Worm (Caenorhabditis elegans) whole organism, L1 larva: ENCODE data around the gene D1025.1.
A peak's percentile ranks its signal among the peaks of the same experiment; 100 is the strongest.

ENCODE experiments used
- C04F5.9 ChIP-seq: sonication (generic microtip); optimal IDR thresholded peaks from 2 replicates; lab custom pipeline; 2016; ENCODE audit warnings: missing genetic modification characterization, missing compliant biosample characterization
- C16A3.4 ChIP-seq: fragments of 150-350 bp; optimal IDR thresholded peaks from 2 replicates; lab custom pipeline; 2014; ENCODE audit warnings: missing biosample characterization, missing genetic modification characterization
- F16B12.6 ChIP-seq: fragments of 150-350 bp; optimal IDR thresholded peaks from 2 replicates; lab custom pipeline; 2014; ENCODE audit warnings: missing biosample characterization, missing genetic modification characterization
- Y116A8C.19 ChIP-seq: sonication (generic microtip); optimal IDR thresholded peaks from 2 replicates; lab custom pipeline; 2016; ENCODE audit warnings: missing compliant biosample characterization, missing genetic modification characterization, borderline replicate concordance
- aha-1 ChIP-seq: fragments of 150-350 bp; optimal IDR thresholded peaks from 2 replicates; lab custom pipeline; 2014; ENCODE audit warnings: missing biosample characterization, missing genetic modification characterization
- blmp-1 ChIP-seq: fragments of 150-350 bp; optimal IDR thresholded peaks from 2 replicates; lab custom pipeline; 2014; ENCODE audit warnings: missing biosample characterization, missing genetic modification characterization
- ceh-63 ChIP-seq: fragments of 200-800 bp; sonication (Bioruptor generic); optimal IDR thresholded peaks from 2 replicates; lab custom pipeline; 2018; ENCODE audit warnings: mild to moderate bottlenecking, missing genetic modification characterization, missing compliant biosample characterization
- ceh-8 ChIP-seq: fragments of 200-800 bp; sonication (Bioruptor generic); optimal IDR thresholded peaks from 2 replicates; lab custom pipeline; 2018; ENCODE audit warnings: mild to moderate bottlenecking, missing genetic modification characterization, moderate library complexity, missing compliant biosample characterization
- ceh-82 ChIP-seq, 3 experiments: fragments of 150-350 bp in 1 of 3; sonication (generic microtip) in 2 of 3; optimal IDR thresholded peaks; 2 replicates each; lab custom pipeline; 2014 to 2017; ENCODE audit warnings: missing biosample characterization in 3 of 3, missing genetic modification characterization in 3 of 3
- ceh-90 ChIP-seq: sonication (generic microtip); optimal IDR thresholded peaks from 2 replicates; lab custom pipeline; 2016; ENCODE audit warnings: missing genetic modification characterization, missing compliant biosample characterization
- ces-1 ChIP-seq: fragments of 150-350 bp; optimal IDR thresholded peaks from 2 replicates; lab custom pipeline; 2014; ENCODE audit warnings: missing biosample characterization, missing genetic modification reagents, missing genetic modification characterization
- dpl-1 ChIP-seq, 3 experiments: fragments of 150-350 bp in 2 of 3; sonication (generic microtip) in 1 of 3; optimal IDR thresholded peaks; 2 replicates each; lab custom pipeline; 2014 to 2017; ENCODE audit warnings: missing biosample characterization in 3 of 3, missing genetic modification characterization in 3 of 3, missing genetic modification reagents in 3 of 3
- efl-1 ChIP-seq, 4 experiments: fragments of 150-350 bp; optimal IDR thresholded peaks in 3 of 4; peaks in 1 of 4; 1 replicate in 1 of 4; 2 replicates in 3 of 4; lab custom pipeline; 2014; ENCODE audit warnings: missing biosample characterization in 2 of 4, missing genetic modification characterization in 2 of 4, missing genetic modification reagents in 2 of 4
- elt-2 ChIP-seq: sonication (generic microtip); optimal IDR thresholded peaks from 2 replicates; lab custom pipeline; 2016; ENCODE audit warnings: missing genetic modification characterization, mild to moderate bottlenecking, inconsistent platforms, missing compliant biosample characterization, missing genetic modification reagents
- elt-3 ChIP-seq, 6 experiments: fragments of 150-350 bp in 1 of 6; sonication (generic microtip); optimal IDR thresholded peaks; 2 replicates each; lab custom pipeline; 2017 to 2018; ENCODE audit warnings: missing biosample characterization in 6 of 6, missing genetic modification characterization in 6 of 6, inconsistent platforms in 1 of 6
- ets-5 ChIP-seq: fragments of 200-800 bp; sonication (Bioruptor generic); IDR thresholded peaks from 2 replicates; pipeline ENCODE4 v1.3.6; 2022; ENCODE audit warnings: missing genetic modification characterization, missing compliant biosample characterization
- fkh-4 ChIP-seq: sonication (generic microtip); optimal IDR thresholded peaks from 2 replicates; lab custom pipeline; 2016; ENCODE audit warnings: missing compliant biosample characterization, missing genetic modification characterization, borderline replicate concordance
- grh-1 ChIP-seq: fragments of 200-800 bp; sonication (Bioruptor generic); IDR thresholded peaks from 2 replicates; pipeline ENCODE4 v1.3.6; 2022; ENCODE audit warnings: missing genetic modification reagents, missing genetic modification characterization, missing compliant biosample characterization
- hlh-17 ChIP-seq: fragments of 200-800 bp; sonication (Bioruptor generic); optimal IDR thresholded peaks from 2 replicates; lab custom pipeline; 2018; ENCODE audit warnings: missing genetic modification characterization, mild to moderate bottlenecking, missing compliant biosample characterization, moderate library complexity, borderline replicate concordance
- hpl-2 ChIP-seq: fragments of 150-350 bp; optimal IDR thresholded peaks from 2 replicates; lab custom pipeline; 2014; ENCODE audit warnings: missing biosample characterization, missing genetic modification reagents, missing genetic modification characterization
- irx-1 ChIP-seq: sonication (generic microtip); optimal IDR thresholded peaks from 2 replicates; lab custom pipeline; 2016; ENCODE audit warnings: missing genetic modification characterization, missing compliant biosample characterization
- isw-1 ChIP-seq: fragments of 200-800 bp; sonication (Bioruptor generic); IDR thresholded peaks from 2 replicates; pipeline ENCODE4 v1.3.6; 2022; ENCODE audit warnings: missing genetic modification characterization, missing compliant biosample characterization
- lin-14 ChIP-seq: fragments of 200-800 bp; sonication (Bioruptor generic); optimal IDR thresholded peaks from 2 replicates; lab custom pipeline; 2018; ENCODE audit warnings: mild to moderate bottlenecking, missing genetic modification characterization, moderate library complexity, missing compliant biosample characterization
- lir-3 ChIP-seq: sonication (generic microtip); optimal IDR thresholded peaks from 2 replicates; lab custom pipeline; 2016; ENCODE audit warnings: mild to moderate bottlenecking, missing genetic modification characterization, moderate library complexity, missing compliant biosample characterization; ENCODE audit not compliant: poor library complexity
- lsy-2 ChIP-seq, 2 experiments: fragments of 150-350 bp; optimal IDR thresholded peaks; 2 replicates each; lab custom pipeline; 2014; ENCODE audit warnings: missing biosample characterization in 2 of 2, missing genetic modification characterization in 2 of 2
- mab-9 ChIP-seq: fragments of 200-800 bp; sonication (Bioruptor generic); IDR thresholded peaks from 2 replicates; pipeline ENCODE4 v1.3.6; 2022; ENCODE audit warnings: missing genetic modification reagents, missing genetic modification characterization, missing compliant biosample characterization
- mdl-1 ChIP-seq, 2 experiments: fragments of 150-350 bp; optimal IDR thresholded peaks; 2 replicates each; lab custom pipeline; 2014 to 2017; ENCODE audit warnings: missing biosample characterization in 2 of 2, missing genetic modification characterization in 2 of 2, inconsistent platforms in 1 of 2
- mef-2 ChIP-seq: fragments of 150-350 bp; optimal IDR thresholded peaks from 2 replicates; lab custom pipeline; 2014; ENCODE audit warnings: missing biosample characterization, missing genetic modification characterization
- mep-1 ChIP-seq: fragments of 150-350 bp; optimal IDR thresholded peaks from 2 replicates; lab custom pipeline; 2014; ENCODE audit warnings: missing biosample characterization, missing genetic modification characterization
- nhr-237 ChIP-seq: fragments of 150-350 bp; optimal IDR thresholded peaks from 2 replicates; lab custom pipeline; 2014; ENCODE audit warnings: missing biosample characterization, missing genetic modification characterization
- nhr-28 ChIP-seq: fragments of 150-350 bp; optimal IDR thresholded peaks from 2 replicates; lab custom pipeline; 2014; ENCODE audit warnings: missing biosample characterization, missing genetic modification characterization
- nhr-47 ChIP-seq: sonication (generic microtip); optimal IDR thresholded peaks from 2 replicates; lab custom pipeline; 2016; ENCODE audit warnings: mild to moderate bottlenecking, missing genetic modification characterization, moderate library complexity, missing compliant biosample characterization
- nhr-84 ChIP-seq: sonication (generic microtip); optimal IDR thresholded peaks from 2 replicates; lab custom pipeline; 2017; ENCODE audit warnings: missing biosample characterization, missing genetic modification characterization
- nhr-85 ChIP-seq: sonication (generic microtip); peaks from one replicate; lab custom pipeline; 2016; ENCODE audit warnings: missing genetic modification characterization, inconsistent platforms, missing compliant biosample characterization
- rnt-1 ChIP-seq: sonication (generic microtip); optimal IDR thresholded peaks from 2 replicates; lab custom pipeline; 2016; ENCODE audit warnings: mild to moderate bottlenecking, missing genetic modification characterization, moderate library complexity, missing compliant biosample characterization
- snu-23 ChIP-seq: sonication (generic microtip); optimal IDR thresholded peaks from 2 replicates; lab custom pipeline; 2016; ENCODE audit warnings: missing genetic modification characterization, missing compliant biosample characterization
- sox-4 ChIP-seq: sonication (generic microtip); optimal IDR thresholded peaks from 2 replicates; lab custom pipeline; 2016; ENCODE audit warnings: missing genetic modification characterization, missing compliant biosample characterization
- sup-37 ChIP-seq: fragments of 200-800 bp; sonication (Bioruptor generic); optimal IDR thresholded peaks from 2 replicates; lab custom pipeline; 2018; ENCODE audit warnings: mild to moderate bottlenecking, missing genetic modification characterization, missing compliant biosample characterization
- tbx-2 ChIP-seq: sonication (generic microtip); optimal IDR thresholded peaks from 2 replicates; lab custom pipeline; 2016; ENCODE audit warnings: missing genetic modification characterization, missing compliant biosample characterization
- unc-130 ChIP-seq: fragments of 150-350 bp; optimal IDR thresholded peaks from 2 replicates; lab custom pipeline; 2017; ENCODE audit warnings: missing biosample characterization, missing genetic modification characterization, inconsistent platforms
- unc-30 ChIP-seq: sonication (generic microtip); optimal IDR thresholded peaks from 2 replicates; lab custom pipeline; 2017; ENCODE audit warnings: missing biosample characterization, missing genetic modification characterization
- unc-62 ChIP-seq: fragments of 150-350 bp; optimal IDR thresholded peaks from 2 replicates; lab custom pipeline; 2014; ENCODE audit warnings: missing biosample characterization, missing genetic modification reagents, missing genetic modification characterization
- unc-86 ChIP-seq: sonication (generic microtip); optimal IDR thresholded peaks from 2 replicates; lab custom pipeline; 2016; ENCODE audit warnings: missing genetic modification characterization, missing compliant biosample characterization
- unc-98 ChIP-seq: fragments of 200-800 bp; sonication (Bioruptor generic); IDR thresholded peaks from 2 replicates; pipeline ENCODE4 v1.3.6; 2022; ENCODE audit warnings: missing genetic modification characterization, missing compliant biosample characterization
- vab-15 ChIP-seq: sonication (generic microtip); optimal IDR thresholded peaks from 2 replicates; lab custom pipeline; 2017; ENCODE audit warnings: missing genotype, mild to moderate bottlenecking, missing genetic modification characterization, missing compliant biosample characterization
- zag-1 ChIP-seq: fragments of 150-350 bp; optimal IDR thresholded peaks from 2 replicates; lab custom pipeline; 2014; ENCODE audit warnings: missing biosample characterization, missing genetic modification characterization
- zip-4 ChIP-seq: fragments of 200-800 bp; sonication (Bioruptor generic); optimal IDR thresholded peaks from 2 replicates; lab custom pipeline; 2018; ENCODE audit warnings: mild to moderate bottlenecking, missing genetic modification characterization, moderate library complexity, missing compliant biosample characterization
- ztf-4 ChIP-seq: fragments of 150-350 bp; optimal IDR thresholded peaks from 2 replicates; lab custom pipeline; 2014; ENCODE audit warnings: missing biosample characterization, missing genetic modification characterization

The D1025.1 gene

ce11 chrX:14560297-14560680 is 39.7 kb downstream of the D1025.1 start (continued):
- TF ChIP-seq tbx-2 (tag; lab: Kevin White, UChicago) (peak; percentile 95), ces-1 (no peak), elt-2 (tag; lab: Kevin White, UChicago) (peak; percentile 83), nhr-237 (peak; percentile 87), vab-15 (peak; percentile 0), elt-3 (tag; optimal IDR thresholded peaks at IDR 0.05; lab: Kevin White, UChicago) (peak in 4 of 6 experiments; percentile 55 to 88 (median 85)), nhr-28 (tag; lab: Kevin White, UChicago) (no peak), lir-3 (tag; lab: Kevin White, UChicago) (peak; percentile 63), mep-1 (tag; lab: Kevin White, UChicago) (peak; percentile 86), ets-5 (GFP tag; lab: Robert Waterston, UW) (no peak), zip-4 (GFP tag; lab: Kevin White, UChicago) (peak; percentile 41), unc-86 (tag; lab: Kevin White, UChicago) (peak; percentile 77), grh-1 (peak; percentile 66), ztf-4 (tag; lab: Kevin White, UChicago) (peak; percentile 77), sox-4 (tag; lab: Kevin White, UChicago) (peak; percentile 57), mab-9 (GFP tag; lab: Robert Waterston, UW) (peak; percentile 65), snu-23 (GFP tag; lab: Kevin White, UChicago) (peak; percentile 88), ceh-82 (tag; optimal IDR thresholded peaks at IDR 0.05; lab: Kevin White, UChicago) (peak; percentile 55 to 78 (median 68)), dpl-1 (GFP tag; optimal IDR thresholded peaks at IDR 0.05; lab: Kevin White, UChicago) (peak; percentile 28 to 40 (median 36)), mef-2 (tag; lab: Kevin White, UChicago) (peak; percentile 83), ceh-90 (no peak), hlh-17 (no peak), mdl-1 (tag; optimal IDR thresholded peaks at IDR 0.05; lab: Kevin White, UChicago) (peak; percentile 27 to 92), Y116A8C.19 (tag; lab: Kevin White, UChicago) (no peak), unc-130 (tag; lab: Kevin White, UChicago) (peak; percentile 85), zag-1 (tag; lab: Kevin White, UChicago) (no peak)

ce11 chrX:14561416-14561973 is 40.9 kb downstream of the D1025.1 start:
- TF ChIP-seq fkh-4 (tag; lab: Kevin White, UChicago) (no peak), nhr-84 (tag; lab: Kevin White, UChicago) (no peak), sup-37 (GFP tag; lab: Kevin White, UChicago) (no peak), nhr-85 (tag; lab: Kevin White, UChicago) (peak; percentile 87), aha-1 (tag; lab: Kevin White, UChicago) (no peak), isw-1 (GFP tag; lab: Robert Waterston, UW) (peak; percentile 32), mdl-1 (tag; optimal IDR thresholded peaks at IDR 0.05; lab: Kevin White, UChicago) (peak in 1 of 2 experiments; percentile 44), irx-1 (tag; lab: Kevin White, UChicago) (peak; percentile 7), ceh-82 (tag; optimal IDR thresholded peaks at IDR 0.05; lab: Kevin White, UChicago) (peak in 1 of 3 experiments; percentile 45), C16A3.4 (peak; percentile 47), Y116A8C.19 (tag; lab: Kevin White, UChicago) (no peak), zip-4 (GFP tag; lab: Kevin White, UChicago) (no peak), grh-1 (0 out of 2 replicates have a peak, but pooled peaks have one; percentile 27), ceh-63 (GFP tag; lab: Kevin White, UChicago) (no peak), zag-1 (tag; lab: Kevin White, UChicago) (no peak), unc-130 (tag; lab: Kevin White, UChicago) (peak; percentile 51), ets-5 (GFP tag; lab: Robert Waterston, UW) (no peak), lin-14 (GFP tag; lab: Kevin White, UChicago) (peak; percentile 97), C04F5.9 (tag; lab: Kevin White, UChicago) (no peak), nhr-237 (no peak), vab-15 (no peak), F16B12.6 (tag; lab: Kevin White, UChicago) (no peak), ceh-8 (GFP tag; lab: Kevin White, UChicago) (no peak), blmp-1 (tag; lab: Kevin White, UChicago) (peak; percentile 50), unc-62 (no peak), lir-3 (tag; lab: Kevin White, UChicago) (peak; percentile 15), unc-98 (GFP tag; lab: Robert Waterston, UW) (0 out of 2 replicates have a peak, but pooled peaks have one; percentile 37), lsy-2 (tag; optimal IDR thresholded peaks at IDR 0.05; lab: Kevin White, UChicago) (peak; percentile 23 to 75), efl-1 (optimal IDR thresholded peaks at IDR 0.05; lab: Kevin White, UChicago) (peak in 1 of 2 experiments; percentile 22), efl-1 (GFP tag; optimal IDR thresholded peaks at IDR 0.05 in 1 of 2; lab: Kevin White, UChicago) (no peak), snu-23 (GFP tag; lab: Kevin White, UChicago) (peak; percentile 68), rnt-1 (tag; lab: Kevin White, UChicago) (peak; percentile 84), unc-30 (no peak), hpl-2 (GFP tag; lab: Kevin White, UChicago) (no peak), nhr-47 (tag; lab: Kevin White, UChicago) (peak; percentile 76)
